Worm (Caenorhabditis elegans): ENCODE measurements around the gene suox-1.

The suox-1 gene

ce11 chrX:15481978-15482377 is 15.4 kb upstream of the suox-1 start:
- peak; percentile 91 for TF ChIP-seq hsf-1 (GFP tag; IDR thresholded peaks at IDR 0.05)

ce11 chrX:15485262-15485661 is 12.1 kb upstream of the suox-1 start:
- TF ChIP-seq ceh-27 (GFP tag; optimal IDR thresholded peaks at IDR 0.05): no peak
- no peak for TF ChIP-seq chd-7 (tag; optimal IDR thresholded peaks at IDR 0.05)
- TF ChIP-seq Y56A3A.18 (GFP tag; IDR thresholded peaks at IDR 0.05): no peak

ce11 chrX:15487162-15487561 is 10.2 kb upstream of the suox-1 start:
- TF ChIP-seq atf-7 (tag; optimal IDR thresholded peaks at IDR 0.05) (no peak), F10E7.11 (tag; optimal IDR thresholded peaks at IDR 0.05) (no peak), Y56A3A.18 (GFP tag; IDR thresholded peaks at IDR 0.05) (no peak), zfh-2 (GFP tag; conservative IDR thresholded peaks at IDR 0.05) (peak; percentile 51; the same call in 1 of the 2 replicates), aptf-2 (GFP tag; conservative IDR thresholded peaks at IDR 0.05) (no peak), egrh-3 (GFP tag; IDR thresholded peaks at IDR 0.05) (peak; percentile 19; the same call in 1 of the 2 replicates), F57A8.1 (GFP tag; optimal IDR thresholded peaks at IDR 0.05) (no peak), chd-7 (tag; optimal IDR thresholded peaks at IDR 0.05) (no peak), rpc-1 (optimal IDR thresholded peaks at IDR 0.05) (no peak), rpc-1 (tag; optimal IDR thresholded peaks at IDR 0.05) (no peak), ceh-40 (GFP tag; IDR thresholded peaks at IDR 0.05) (no peak), F39B2.1 (GFP tag; IDR thresholded peaks at IDR 0.05) (no peak), attf-5 (GFP tag; optimal IDR thresholded peaks at IDR 0.05) (no peak), lag-1 (GFP tag; IDR thresholded peaks at IDR 0.05) (no peak), B0019.2 (GFP tag; conservative IDR thresholded peaks at IDR 0.05) (no peak), hmg-1.2 (GFP tag; IDR thresholded peaks at IDR 0.05) (0 out of 2 replicates have a peak, but pooled peaks have one; percentile 7), sea-2 (GFP tag; IDR thresholded peaks at IDR 0.05) (no peak), nfya-2 (GFP tag; IDR thresholded peaks at IDR 0.05) (no peak), F55B11.4 (tag; optimal IDR thresholded peaks at IDR 0.05; ENCODE audit: borderline replicate concordance, insufficient read depth) (no peak), tbx-9 (tag; optimal IDR thresholded peaks at IDR 0.05; ENCODE audit: borderline replicate concordance) (no peak), attf-3 (GFP tag; conservative IDR thresholded peaks at IDR 0.05) (no peak), nhr-80 (tag; optimal IDR thresholded peaks at IDR 0.05) (no peak), snpc-3.4 (tag; optimal IDR thresholded peaks at IDR 0.05) (no peak)

- TF ChIP-seq rpc-1 (optimal IDR thresholded peaks at IDR 0.05): no peak
- no peak for TF ChIP-seq rpc-1 (tag; optimal IDR thresholded peaks at IDR 0.05)
Observed at ce11 chrX:15487806-15488205, 9.5 kb upstream of the suox-1 start, which contains the start of gene H13N06.2. H13N06.2 (plus strand) TSS chrX:15488106.

ce11 chrX:15491110-15491509 is 6.2 kb upstream of the suox-1 start:
- TF ChIP-seq snpc-3.4 (tag; optimal IDR thresholded peaks at IDR 0.05): no peak
- TF ChIP-seq pha-4 (tag; optimal IDR thresholded peaks at IDR 0.05): no peak
- TF ChIP-seq Y95B8A.8 (GFP tag; IDR thresholded peaks at IDR 0.05): no peak
- no peak for TF ChIP-seq B0019.2 (GFP tag; conservative IDR thresholded peaks at IDR 0.05)
- no peak for TF ChIP-seq repo-1 (tag; optimal IDR thresholded peaks at IDR 0.05)
- no peak for TF ChIP-seq F57C9.4 (tag; optimal IDR thresholded peaks at IDR 0.05)
- no peak for TF ChIP-seq lag-1 (GFP tag; IDR thresholded peaks at IDR 0.05)
- no peak for TF ChIP-seq lin-40 (tag; optimal IDR thresholded peaks at IDR 0.05)
- TF ChIP-seq lin-26 (GFP tag; IDR thresholded peaks at IDR 0.05): no peak
- no peak for TF ChIP-seq lir-1 (GFP tag; conservative IDR thresholded peaks at IDR 0.05)
- no peak for TF ChIP-seq B0035.1 (tag; optimal IDR thresholded peaks at IDR 0.05)
- TF ChIP-seq hrde-1 (tag; optimal IDR thresholded peaks at IDR 0.05; ENCODE audit: borderline replicate concordance): no peak
- TF ChIP-seq madf-3 (GFP tag; IDR thresholded peaks at IDR 0.05): no peak
- TF ChIP-seq mel-28 (tag; optimal IDR thresholded peaks at IDR 0.05; ENCODE audit: borderline replicate concordance): no peak
- TF ChIP-seq F37B4.10 (GFP tag; IDR thresholded peaks at IDR 0.05): no peak
